Worm (Caenorhabditis elegans) whole organism, L1 larva: ENCODE data around the gene mcm-7.

ENCODE experiments used
- alr-1 ChIP-seq: fragments of 200-800 bp; sonication (Bioruptor generic); optimal IDR thresholded peaks from 2 replicates; lab custom pipeline; 2018; ENCODE audit warnings: borderline replicate concordance, mild to moderate bottlenecking, missing genetic modification characterization, missing compliant biosample characterization
- aly-2 ChIP-seq: fragments of 150-350 bp; optimal IDR thresholded peaks from 2 replicates; lab custom pipeline; 2014; ENCODE audit warnings: missing biosample characterization, missing genetic modification characterization
- blmp-1 ChIP-seq: fragments of 150-350 bp; optimal IDR thresholded peaks from 2 replicates; lab custom pipeline; 2014; ENCODE audit warnings: missing biosample characterization, missing genetic modification characterization
- ceh-82 ChIP-seq, 3 experiments: fragments of 150-350 bp in 1 of 3; sonication (generic microtip) in 2 of 3; optimal IDR thresholded peaks; 2 replicates each; lab custom pipeline; 2014 to 2017; ENCODE audit warnings: missing biosample characterization in 3 of 3, missing genetic modification characterization in 3 of 3
- elt-3 ChIP-seq, 6 experiments: fragments of 150-350 bp in 1 of 6; sonication (generic microtip); optimal IDR thresholded peaks; 2 replicates each; lab custom pipeline; 2017 to 2018; ENCODE audit warnings: missing biosample characterization in 6 of 6, missing genetic modification characterization in 6 of 6, inconsistent platforms in 1 of 6
- fkh-10 ChIP-seq: sonication (generic microtip); optimal IDR thresholded peaks from 2 replicates; lab custom pipeline; 2017; ENCODE audit warnings: missing biosample characterization, missing genetic modification reagents, missing genetic modification characterization
- mdl-1 ChIP-seq, 2 experiments: fragments of 150-350 bp; optimal IDR thresholded peaks; 2 replicates each; lab custom pipeline; 2014 to 2017; ENCODE audit warnings: missing biosample characterization in 2 of 2, missing genetic modification characterization in 2 of 2, inconsistent platforms in 1 of 2
- mep-1 ChIP-seq: fragments of 150-350 bp; optimal IDR thresholded peaks from 2 replicates; lab custom pipeline; 2014; ENCODE audit warnings: missing biosample characterization, missing genetic modification characterization
- snpc-4 ChIP-seq: fragments of 150-350 bp; optimal IDR thresholded peaks from 2 replicates; lab custom pipeline; 2014; ENCODE audit warnings: missing biosample characterization, missing genetic modification characterization
- tbx-2 ChIP-seq: sonication (generic microtip); optimal IDR thresholded peaks from 2 replicates; lab custom pipeline; 2016; ENCODE audit warnings: missing genetic modification characterization, missing compliant biosample characterization
- zag-1 ChIP-seq: fragments of 150-350 bp; optimal IDR thresholded peaks from 2 replicates; lab custom pipeline; 2014; ENCODE audit warnings: missing biosample characterization, missing genetic modification characterization

DNA sequence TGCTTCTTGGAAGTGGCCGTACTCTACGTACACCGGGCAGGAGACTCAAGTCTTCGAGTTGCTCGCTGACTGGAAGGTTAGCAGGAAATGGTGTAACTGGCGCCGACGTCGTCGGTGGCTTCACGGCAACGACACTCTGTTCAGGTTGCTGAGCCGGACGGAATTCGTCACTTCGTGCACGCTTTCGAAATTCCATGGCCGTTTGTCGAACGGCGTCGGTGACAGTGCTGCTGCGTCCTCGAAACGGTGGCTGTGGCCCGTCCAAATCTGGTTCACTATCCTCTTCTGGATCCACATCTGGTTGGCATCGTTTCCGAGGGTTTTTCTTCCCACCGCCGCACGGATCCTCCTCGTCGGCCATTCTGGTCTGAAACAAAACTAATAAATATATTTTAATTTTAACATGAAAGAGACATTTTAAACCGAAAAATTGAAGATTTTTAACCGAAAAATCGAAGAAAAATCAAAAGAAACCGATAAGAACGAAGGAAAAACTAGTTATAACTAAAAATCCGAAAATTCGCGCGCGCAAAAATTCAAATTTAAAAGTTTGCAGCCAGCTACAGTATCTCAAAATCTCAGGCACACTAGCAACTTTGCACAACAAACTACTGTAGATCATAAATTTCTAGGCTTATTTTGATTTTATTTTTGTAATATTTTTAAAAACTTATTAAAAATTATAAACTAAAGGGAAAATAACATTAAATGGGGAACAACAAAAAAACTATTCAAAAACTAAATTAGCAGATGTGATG lies 29.0 kb downstream of the mcm-7 start, which contains the start of gene F32D1.7:
- TF ChIP-seq alr-1 (no peak), mep-1 (tag; lab: Kevin White, UChicago) (no peak), zag-1 (tag; lab: Kevin White, UChicago) (no peak), ceh-82 (tag; optimal IDR thresholded peaks at IDR 0.05; lab: Kevin White, UChicago) (no peak), mdl-1 (tag; optimal IDR thresholded peaks at IDR 0.05; lab: Kevin White, UChicago) (no peak), snpc-4 (tag; lab: Kevin White, UChicago) (no peak), fkh-10 (GFP tag; lab: Kevin White, UChicago) (no peak), elt-3 (tag; optimal IDR thresholded peaks at IDR 0.05; lab: Kevin White, UChicago) (no peak), aly-2 (no peak), blmp-1 (tag; lab: Kevin White, UChicago) (no peak), tbx-2 (tag; lab: Kevin White, UChicago) (no peak)
